Fruit fly (Drosophila melanogaster) Kc167 (cell line): ENCODE measurements around the gene CG17221.

Source experiments
- Sin3A ChIP-seq: fragments of >200 bp; optimal IDR thresholded peaks from 2 replicates; lab custom pipeline; 2018; ENCODE audit warnings: missing external identifiers
- psq ChIP-seq: fragments of >200 bp; optimal IDR thresholded peaks from 2 replicates; lab custom pipeline; 2017; ENCODE audit warnings: missing external identifiers

DNA sequence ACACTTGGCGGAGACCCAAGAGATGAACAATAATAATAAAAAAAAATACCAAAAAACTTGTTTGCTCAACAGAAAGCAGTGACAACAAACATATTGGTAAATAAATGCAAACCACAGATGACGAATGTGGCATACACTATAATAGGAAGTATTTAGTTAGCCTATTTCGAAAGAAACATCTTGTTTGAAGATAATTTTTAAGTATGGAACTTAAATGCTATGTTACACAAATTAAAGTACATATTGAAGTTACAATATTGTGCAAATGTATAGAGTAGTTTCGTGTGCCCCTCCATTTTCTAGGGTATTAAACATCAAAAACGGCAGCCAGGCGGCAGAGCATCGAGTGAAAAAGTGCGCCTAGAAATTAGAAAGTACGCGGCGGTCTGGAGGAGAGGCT is 36.4 kb upstream of the CG17221 start:
- no peak for TF ChIP-seq psq
- no peak for TF ChIP-seq Sin3A (lab: Kevin White, UChicago)
